Fruit fly (Drosophila melanogaster): ENCODE data around the gene CG3226.

Gene CG3226

DNA sequence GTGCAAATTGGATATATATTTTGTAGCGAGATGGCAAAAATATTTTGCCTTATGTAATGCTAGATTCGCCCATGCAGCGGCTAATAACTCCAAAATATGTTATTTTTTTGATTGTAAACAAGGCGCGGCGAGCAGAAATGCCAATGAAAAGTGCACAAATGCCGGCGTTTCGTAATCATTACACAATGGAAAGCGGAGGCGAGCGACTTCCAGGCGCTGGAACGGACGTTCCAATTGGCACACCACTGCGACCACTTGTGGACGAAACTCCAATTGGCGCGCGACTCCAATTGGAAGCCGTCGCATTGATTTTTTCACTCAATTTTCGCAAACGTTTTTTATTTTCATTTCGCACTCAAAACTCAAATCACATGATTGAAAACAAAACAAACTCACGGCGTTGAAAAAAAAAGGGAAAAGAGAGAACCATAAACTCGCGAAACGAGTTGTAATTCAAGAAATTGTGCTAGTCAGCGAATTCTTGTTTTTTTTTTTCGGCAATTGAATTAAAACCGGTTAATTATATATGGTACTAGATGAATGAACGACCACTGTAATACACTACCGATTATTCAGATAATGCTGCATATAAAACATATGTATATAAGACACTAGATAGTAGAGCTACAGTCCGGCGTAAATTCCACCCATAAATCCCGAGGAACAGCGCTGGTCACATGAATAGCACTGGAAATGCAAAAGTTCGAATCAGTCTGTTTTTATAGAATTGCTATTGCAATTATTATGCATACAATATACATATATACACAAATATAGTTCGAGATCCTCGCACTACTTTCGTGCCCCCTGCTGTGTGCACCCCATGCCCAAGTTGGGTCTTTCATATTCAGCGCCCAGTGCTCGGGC lies 24.8 kb upstream of the CG3226 start, which contains the start of gene ND-ASHI (continued):
- TF ChIP-seq CG15269 (tag; optimal IDR thresholded peaks at IDR 0.05) (peak; percentile 95), Ets65A (GFP tag) (peak; percentile 98), HLH3B (GFP tag; IDR thresholded peaks at IDR 0.05) (peak; percentile 95), CG33213 (GFP tag; optimal IDR thresholded peaks at IDR 0.05) (peak; percentile 89), Adf1 (GFP tag; IDR thresholded peaks at IDR 0.05) (peak; percentile 80), vfl (GFP tag; optimal IDR thresholded peaks at IDR 0.05) (peak; percentile 93), Deaf1 (tag; optimal IDR thresholded peaks at IDR 0.05) (no peak), pnt (GFP tag; optimal IDR thresholded peaks at IDR 0.05) (peak; percentile 88), ind (GFP tag; optimal IDR thresholded peaks at IDR 0.05) (peak; percentile 95), CG31365 (tag; optimal IDR thresholded peaks at IDR 0.05) (peak; percentile 88), vvl (GFP tag; IDR thresholded peaks at IDR 0.05) (peak; percentile 99), rib (GFP tag; IDR thresholded peaks at IDR 0.05) (peak; percentile 96), CG11560 (tag; IDR thresholded peaks at IDR 0.05) (peak; percentile 89), shn (GFP tag; optimal IDR thresholded peaks at IDR 0.05) (peak; percentile 77), seq (GFP tag; IDR thresholded peaks at IDR 0.05) (peak; percentile 95), Taf1 (GFP tag; IDR thresholded peaks at IDR 0.05) (peak; percentile 96), CG2875 (GFP tag; optimal IDR thresholded peaks at IDR 0.05) (peak; percentile 87), CG13624 (GFP tag; optimal IDR thresholded peaks at IDR 0.05) (peak; percentile 95), sc (optimal IDR thresholded peaks at IDR 0.05) (no peak), sc (GFP tag; optimal IDR thresholded peaks at IDR 0.05) (peak; percentile 82), abd-A (tag; optimal IDR thresholded peaks at IDR 0.05) (no peak), Poxn (GFP tag; IDR thresholded peaks at IDR 0.05) (peak; percentile 89), D (optimal IDR thresholded peaks at IDR 0.05) (no peak), D (GFP tag; optimal IDR thresholded peaks at IDR 0.05) (peak; percentile 88), Max (GFP tag; optimal IDR thresholded peaks at IDR 0.05) (peak; percentile 94), CG8388 (GFP tag; optimal IDR thresholded peaks at IDR 0.05) (peak; percentile 84), sna (GFP tag; IDR thresholded peaks at IDR 0.05; ENCODE audit: partially characterized antibody) (no peak), CG10267 (tag; optimal IDR thresholded peaks at IDR 0.05) (peak; percentile 83), ATbp (GFP tag; optimal IDR thresholded peaks at IDR 0.05) (peak; percentile 91), CG4360 (GFP tag; IDR thresholded peaks at IDR 0.05) (peak; percentile 60), pb (GFP tag; optimal IDR thresholded peaks at IDR 0.05) (peak; percentile 80), Atf-2 (GFP tag; optimal IDR thresholded peaks at IDR 0.05) (peak; percentile 88), Dip3 (GFP tag; optimal IDR thresholded peaks at IDR 0.05) (peak; percentile 94), CG1603 (tag; optimal IDR thresholded peaks at IDR 0.05) (peak; percentile 96), CG30431 (GFP tag; optimal IDR thresholded peaks at IDR 0.05) (peak; percentile 90), danr (GFP tag; IDR thresholded peaks at IDR 0.05) (peak; percentile 92), CG9215 (GFP tag; IDR thresholded peaks at IDR 0.05) (peak; percentile 92), lab (GFP tag; optimal IDR thresholded peaks at IDR 0.05) (peak; percentile 98), Gug (GFP tag; IDR thresholded peaks at IDR 0.05) (peak; percentile 95), CG8944 (GFP tag; optimal IDR thresholded peaks at IDR 0.05) (peak; percentile 83), twi (tag; optimal IDR thresholded peaks at IDR 0.05) (peak; percentile 73), Neu2 (GFP tag; optimal IDR thresholded peaks at IDR 0.05; ENCODE audit: borderline replicate concordance) (peak; percentile 43), tap (tag; optimal IDR thresholded peaks at IDR 0.05) (peak; percentile 88), CG13894 (tag; optimal IDR thresholded peaks at IDR 0.05) (peak; percentile 98), Bteb2 (GFP tag; optimal IDR thresholded peaks at IDR 0.05) (peak; percentile 93), HmgZ (tag; optimal IDR thresholded peaks at IDR 0.05) (peak; percentile 97), CG8478 (optimal IDR thresholded peaks at IDR 0.05) (no peak), BEAF-32 (GFP tag; optimal IDR thresholded peaks at IDR 0.05) (no peak), CG1024 (GFP tag; IDR thresholded peaks at IDR 0.05) (peak; percentile 89), jing (GFP tag; optimal IDR thresholded peaks at IDR 0.05) (no peak), sim (GFP tag; IDR thresholded peaks at IDR 0.05) (peak; percentile 77)

Data from whole organism, embryonic.